Worm (Caenorhabditis elegans) whole organism, L4 larva: ENCODE results near the gene EGAP1.5.

Experiments
- ama-1 ChIP-seq: fragments of 150-350 bp; optimal IDR thresholded peaks from 2 replicates; lab custom pipeline; 2014; ENCODE audit warnings: inconsistent platforms, mixed read lengths
- fkh-10 ChIP-seq: fragments of 150-350 bp; optimal IDR thresholded peaks from 2 replicates; lab custom pipeline; 2014; ENCODE audit warnings: missing biosample characterization, missing genetic modification reagents, missing genetic modification characterization
- nhr-237 ChIP-seq: sonication (generic microtip); optimal IDR thresholded peaks from 2 replicates; lab custom pipeline; 2017; ENCODE audit warnings: missing biosample characterization, missing genetic modification characterization
- nhr-41 ChIP-seq: fragments of 200-800 bp; sonication (Bioruptor generic); IDR thresholded peaks from 2 replicates; pipeline ENCODE4 v1.3.6; 2022; ENCODE audit warnings: missing genetic modification reagents, missing genetic modification characterization, missing compliant biosample characterization
- spr-3 ChIP-seq: fragments of 200-800 bp; sonication (Bioruptor generic); optimal IDR thresholded peaks from 2 replicates; lab custom pipeline; 2018; ENCODE audit warnings: mild to moderate bottlenecking, missing genetic modification characterization, missing compliant biosample characterization
- zag-1 ChIP-seq: fragments of 150-350 bp; optimal IDR thresholded peaks from 2 replicates; lab custom pipeline; 2014; ENCODE audit warnings: missing biosample characterization, missing genetic modification characterization

- TF ChIP-seq nhr-41 (GFP tag; lab: Robert Waterston, UW) (no peak), ama-1 (lab: Kevin White, UChicago) (no peak), fkh-10 (GFP tag; lab: Kevin White, UChicago) (no peak), spr-3 (GFP tag; lab: Kevin White, UChicago) (no peak), nhr-237 (no peak), zag-1 (tag; lab: Kevin White, UChicago) (no peak)
These were observed 7.4 kb downstream of the EGAP1.5 start for ce11 chrIII:5938790-5939452.
